Fruit fly (Drosophila melanogaster) S2 (cell line): ENCODE measurements around the gene CG9004.

Experiments
- CG8478 ChIP-seq: fragments of >200 bp; optimal IDR thresholded peaks from 2 replicates; lab custom pipeline; 2018
- CTCF ChIP-seq, 2 experiments: fragments of >200 bp; optimal IDR thresholded peaks; 2 replicates each; lab custom pipeline; 2018

Gene CG9004

DNA sequence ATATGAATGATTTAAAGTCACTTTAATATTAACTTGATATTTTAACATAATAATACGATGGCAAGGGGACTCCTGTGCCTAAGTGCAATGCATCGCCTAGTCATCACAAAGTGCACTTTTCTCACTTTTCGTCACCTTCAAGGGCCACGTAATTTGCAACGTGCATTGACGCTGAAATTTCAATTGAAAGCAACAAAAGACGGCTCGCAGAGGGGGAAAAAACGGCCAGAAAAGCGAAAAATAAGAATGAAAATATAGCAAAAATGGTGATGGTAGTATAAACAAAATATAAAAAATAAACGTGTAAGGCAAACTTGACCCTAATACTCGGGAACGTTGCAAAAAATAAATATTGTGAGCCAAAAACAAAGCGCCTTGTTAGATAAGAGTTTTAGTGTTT is 50.0 kb downstream of the CG9004 start:
- TF ChIP-seq CTCF (optimal IDR thresholded peaks at IDR 0.05; lab: Kevin White, UChicago), result no peak
- no peak for TF ChIP-seq CG8478 (lab: Kevin White, UChicago)

DNA sequence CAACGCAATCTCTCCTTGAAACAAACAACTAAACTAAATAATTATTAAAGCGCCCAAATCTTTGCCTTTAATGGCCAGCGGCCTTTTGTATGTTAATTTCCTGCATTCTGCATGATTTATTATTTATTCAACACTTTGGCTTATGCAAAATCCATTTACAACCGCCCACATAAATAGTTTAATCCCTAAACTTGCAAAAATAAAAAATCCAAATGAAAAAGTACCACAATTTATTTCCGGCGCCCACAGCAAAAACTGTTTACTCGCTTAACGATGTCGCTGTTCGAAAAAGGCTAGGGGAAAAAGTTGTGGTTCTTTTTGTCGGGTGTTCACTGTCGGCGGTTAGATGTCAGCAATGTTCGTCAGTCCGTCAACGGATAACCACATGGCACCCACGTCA is 50.6 kb downstream of the CG9004 start:
- TF ChIP-seq CG8478 (lab: Kevin White, UChicago) (no peak), CTCF (optimal IDR thresholded peaks at IDR 0.05; lab: Kevin White, UChicago) (no peak)

DNA sequence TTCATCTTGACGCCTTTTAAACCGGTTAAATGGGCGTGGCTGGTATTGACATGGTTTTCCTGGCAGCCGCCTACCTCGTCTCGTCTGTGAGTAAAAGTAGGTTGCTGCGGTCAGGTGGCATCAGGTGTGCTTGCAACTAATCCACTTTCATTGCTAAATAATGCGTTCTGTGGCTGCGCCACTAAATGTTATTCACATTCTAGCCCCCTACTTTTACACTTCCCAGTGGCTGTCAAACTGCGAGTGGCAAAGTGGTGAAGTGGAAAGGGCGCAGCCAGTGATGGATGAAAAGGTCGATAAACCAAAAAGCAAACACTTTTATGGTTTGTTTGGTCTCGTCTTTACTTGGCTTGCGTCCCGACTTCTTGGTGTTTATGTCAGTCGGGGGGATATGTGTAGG is 52.2 kb downstream of the CG9004 start:
- no peak for TF ChIP-seq CTCF (optimal IDR thresholded peaks at IDR 0.05; lab: Kevin White, UChicago)
- no peak for TF ChIP-seq CG8478 (lab: Kevin White, UChicago)
